Worm (Caenorhabditis elegans): ENCODE measurements around the gene DC2.5.

DNA sequence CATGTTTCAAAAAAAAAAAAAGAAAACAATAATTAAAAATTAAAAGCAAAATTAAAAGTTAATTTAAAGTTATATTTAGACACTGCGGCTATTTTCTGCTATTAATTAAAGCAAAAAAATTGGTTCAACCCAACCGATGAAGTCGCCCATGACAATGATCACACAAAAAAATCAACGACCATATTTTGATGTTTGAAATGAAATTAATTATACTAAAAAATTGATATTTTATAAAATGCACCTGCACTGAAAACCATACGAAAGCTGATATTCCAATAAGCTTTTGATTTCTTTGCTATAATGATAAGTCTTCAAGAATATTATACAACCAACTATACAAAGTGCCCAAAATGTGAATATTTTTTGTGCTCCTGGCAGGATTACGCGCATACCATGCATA is 7.0 kb upstream of the DC2.5 start, which contains the start of gene srh-80:
- TF ChIP-seq ref-1 (GFP tag; conservative IDR thresholded peaks at IDR 0.05) (no peak), flt-1 (GFP tag; IDR thresholded peaks at IDR 0.05) (no peak), cog-1 (tag; optimal IDR thresholded peaks at IDR 0.05) (no peak), med-1 (GFP tag; optimal IDR thresholded peaks at IDR 0.05; ENCODE audit: insufficient read depth) (no peak), ztf-29 (GFP tag; IDR thresholded peaks at IDR 0.05) (no peak)
